Fruit fly (Drosophila melanogaster): ENCODE measurements around the gene CG33764.
A peak's percentile ranks its signal among the peaks of the same experiment; 100 is the strongest.

CG33764 gene

DNA sequence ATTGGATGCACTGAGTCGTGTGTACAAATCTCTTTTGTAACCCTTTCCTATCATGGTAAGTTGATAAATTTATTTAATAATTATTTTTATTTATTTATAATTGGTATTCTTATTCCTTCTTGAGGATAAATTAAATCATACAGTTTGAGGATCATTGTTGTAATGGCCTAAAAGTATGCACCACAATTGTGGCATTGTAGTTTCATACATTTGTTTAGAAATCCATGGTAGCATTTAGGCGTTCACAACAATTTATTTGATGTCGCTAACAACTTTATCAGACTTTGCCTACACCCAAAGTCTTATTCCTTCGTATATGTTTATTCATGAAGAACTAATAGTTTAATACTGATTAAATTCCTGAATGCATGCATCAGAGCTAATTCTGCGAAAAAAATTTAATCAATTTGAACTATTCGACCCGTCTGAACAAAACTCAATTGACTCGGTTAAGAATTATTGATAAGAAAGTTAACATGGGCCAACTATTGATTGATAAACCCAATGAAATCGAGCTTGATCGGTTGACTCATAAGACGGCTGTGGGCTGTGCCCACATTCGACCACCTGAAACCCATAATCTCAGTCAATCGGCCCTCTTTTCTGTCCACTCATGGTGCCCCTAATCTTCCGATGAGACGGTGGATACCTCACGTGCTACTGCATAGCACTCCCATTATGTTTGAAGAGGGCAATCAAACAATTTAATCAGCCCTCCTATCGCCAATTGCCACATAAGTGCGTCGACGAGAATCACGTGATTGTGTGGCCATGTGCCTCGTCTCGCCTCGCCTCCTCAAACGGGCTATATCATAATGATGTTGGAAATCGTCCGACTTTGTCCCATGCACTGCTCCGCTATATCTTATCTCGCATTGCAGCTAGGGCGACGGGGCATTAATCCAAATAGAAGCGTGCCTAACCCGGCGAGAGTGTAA, 47.7 kb downstream of the CG33764 start (continued):
- no peak for TF ChIP-seq dmrt99B (tag; optimal IDR thresholded peaks at IDR 0.05)
- TF ChIP-seq CG18599 (GFP tag; optimal IDR thresholded peaks at IDR 0.05) = peak; percentile 24
- TF ChIP-seq Chrac-16 (GFP tag; optimal IDR thresholded peaks at IDR 0.05) = no peak
- peak; percentile 13 for TF ChIP-seq oc (tag; optimal IDR thresholded peaks at IDR 0.05)
- TF ChIP-seq zen (tag; optimal IDR thresholded peaks at IDR 0.05) = no peak
- peak; percentile 33 for TF ChIP-seq CG12071 (GFP tag; optimal IDR thresholded peaks at IDR 0.05)
- TF ChIP-seq Sox102F (GFP tag; optimal IDR thresholded peaks at IDR 0.05) = no peak
- no peak for TF ChIP-seq mld (GFP tag; IDR thresholded peaks at IDR 0.05; ENCODE audit: partially characterized antibody)
- TF ChIP-seq PHDP (tag; optimal IDR thresholded peaks at IDR 0.05) = no peak
- TF ChIP-seq Blimp-1 (GFP tag; optimal IDR thresholded peaks at IDR 0.05) = no peak
- TF ChIP-seq tgo (GFP tag; IDR thresholded peaks at IDR 0.05) = no peak
- TF ChIP-seq dan (GFP tag; IDR thresholded peaks at IDR 0.05) = no peak
- TF ChIP-seq HLH4C (GFP tag; IDR thresholded peaks at IDR 0.05; ENCODE audit: partially characterized antibody) = no peak
- TF ChIP-seq crc (GFP tag; optimal IDR thresholded peaks at IDR 0.05) = no peak
- no peak for TF ChIP-seq lmd (GFP tag; IDR thresholded peaks at IDR 0.05)
- no peak for TF ChIP-seq lov (optimal IDR thresholded peaks at IDR 0.05)
- TF ChIP-seq lov (GFP tag; IDR thresholded peaks at IDR 0.05) = no peak
- TF ChIP-seq hb (GFP tag; IDR thresholded peaks at IDR 0.05; ENCODE audit: partially characterized antibody) = no peak
- TF ChIP-seq odd (GFP tag; optimal IDR thresholded peaks at IDR 0.05) = no peak
- no peak for TF ChIP-seq CG12744 (GFP tag; optimal IDR thresholded peaks at IDR 0.05)
- no peak for TF ChIP-seq CG18619 (GFP tag; optimal IDR thresholded peaks at IDR 0.05)
- no peak for TF ChIP-seq ash1 (GFP tag; optimal IDR thresholded peaks at IDR 0.05)
- no peak for TF ChIP-seq Nf-YB (GFP tag; optimal IDR thresholded peaks at IDR 0.05)
- TF ChIP-seq CG14050 (GFP tag; IDR thresholded peaks at IDR 0.05) = no peak
- no peak for TF ChIP-seq gsb-n (tag; optimal IDR thresholded peaks at IDR 0.05)
- TF ChIP-seq trem (tag; optimal IDR thresholded peaks at IDR 0.05) = no peak
- TF ChIP-seq CG8765 (GFP tag; IDR thresholded peaks at IDR 0.05) = no peak
- no peak for TF ChIP-seq HHEX (GFP tag; optimal IDR thresholded peaks at IDR 0.05)
- no peak for TF ChIP-seq CG7786 (GFP tag; optimal IDR thresholded peaks at IDR 0.05)
- TF ChIP-seq eyg (GFP tag; optimal IDR thresholded peaks at IDR 0.05) = no peak
- no peak for TF ChIP-seq Rfx (GFP tag; IDR thresholded peaks at IDR 0.05)
- peak; percentile 37; the same call in 1 of the 3 replicates for TF ChIP-seq ci (GFP tag; IDR thresholded peaks at IDR 0.05)
- TF ChIP-seq CG3163 (GFP tag; optimal IDR thresholded peaks at IDR 0.05) = no peak
- TF ChIP-seq Eip74EF (GFP tag; optimal IDR thresholded peaks at IDR 0.05) = no peak
- peak; percentile 39 for TF ChIP-seq org-1 (GFP tag; optimal IDR thresholded peaks at IDR 0.05)
- peak; percentile 15 for TF ChIP-seq dm (GFP tag; optimal IDR thresholded peaks at IDR 0.05)
- no peak for TF ChIP-seq shn (GFP tag; optimal IDR thresholded peaks at IDR 0.05)
- TF ChIP-seq Dip3 (GFP tag; optimal IDR thresholded peaks at IDR 0.05) = no peak
- TF ChIP-seq CG17612 (GFP tag; IDR thresholded peaks at IDR 0.05) = no peak
- TF ChIP-seq CG6765 (GFP tag; optimal IDR thresholded peaks at IDR 0.05) = no peak
- no peak for TF ChIP-seq pho (GFP tag; optimal IDR thresholded peaks at IDR 0.05)
- no peak for TF ChIP-seq CG12155 (GFP tag; optimal IDR thresholded peaks at IDR 0.05)
- TF ChIP-seq HLHmδ (GFP tag; optimal IDR thresholded peaks at IDR 0.05) = peak; percentile 18
- TF ChIP-seq CG34376 (GFP tag; optimal IDR thresholded peaks at IDR 0.05) = peak; percentile 88
- TF ChIP-seq CG4328 (GFP tag; optimal IDR thresholded peaks at IDR 0.05) = no peak
- TF ChIP-seq ase (GFP tag; IDR thresholded peaks at IDR 0.05) = no peak
- no peak for TF ChIP-seq stc (GFP tag; IDR thresholded peaks at IDR 0.05)
- TF ChIP-seq Asciz (GFP tag; optimal IDR thresholded peaks at IDR 0.05) = peak; percentile 23
- peak; percentile 17 for TF ChIP-seq twi (tag; optimal IDR thresholded peaks at IDR 0.05)
